Worm (Caenorhabditis elegans) whole organism, L1 larva: ENCODE data around the gene cdr-7.

ENCODE experiments used
- ceh-88 ChIP-seq: fragments of 200-800 bp; sonication (Bioruptor generic); IDR thresholded peaks from 2 replicates; pipeline ENCODE4 v1.3.6; 2022; ENCODE audit warnings: missing genetic modification characterization, missing compliant biosample characterization
- fos-1 ChIP-seq: fragments of 150-350 bp; optimal IDR thresholded peaks from 2 replicates; lab custom pipeline; 2014; ENCODE audit warnings: missing biosample characterization, missing genetic modification characterization
- lin-35 ChIP-seq, 2 experiments: fragments of 150-350 bp; optimal IDR thresholded peaks; 2 replicates each; lab custom pipeline; 2014; ENCODE audit warnings: missing biosample characterization in 2 of 2, missing genetic modification characterization in 2 of 2, missing genetic modification reagents in 2 of 2
- nhr-19 ChIP-seq: fragments of 200-800 bp; sonication (Bioruptor generic); conservative IDR thresholded peaks from 2 replicates; pipeline ENCODE4 v1.3.6; 2022; ENCODE audit warnings: missing genetic modification characterization, missing compliant biosample characterization

DNA sequence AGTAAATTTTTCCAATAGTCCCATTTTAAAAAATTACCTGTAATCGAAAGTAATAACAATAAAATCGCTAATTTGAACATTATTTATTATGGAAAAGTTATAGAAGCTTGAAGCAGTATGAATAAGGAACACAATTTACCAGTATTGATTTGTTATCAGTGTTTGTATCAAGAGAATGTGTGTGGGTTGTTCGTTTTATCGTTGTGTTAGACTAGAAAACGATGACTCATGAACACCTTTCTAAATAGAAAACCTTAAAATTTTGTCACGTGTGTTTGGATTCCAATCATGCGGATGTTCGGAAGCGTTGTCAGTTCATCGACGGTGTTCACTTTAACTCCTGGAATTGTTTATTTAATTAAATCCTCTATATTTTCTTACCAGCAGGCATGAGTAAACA lies 20.2 kb upstream of the cdr-7 start, which contains the start of gene C54D10.13:
- no peak for TF ChIP-seq nhr-19 (GFP tag; lab: Robert Waterston, UW)
- TF ChIP-seq ceh-88 (GFP tag; lab: Robert Waterston, UW), result no peak
- no peak for TF ChIP-seq fos-1
- TF ChIP-seq lin-35 (GFP tag; optimal IDR thresholded peaks at IDR 0.05; lab: Kevin White, UChicago), result no peak
